Fruit fly (Drosophila melanogaster) whole organism, embryonic: ENCODE data around the gene sti.

ENCODE experiments used
- CG10209 ChIP-seq: fragments of 200-800 bp; sonication (Bioruptor generic); optimal IDR thresholded peaks from 3 replicates; lab custom pipeline; 2017; ENCODE audit warnings: missing biosample characterization, mild to moderate bottlenecking, missing genetic modification characterization, missing genetic modification reagents
- CG11247 ChIP-seq: fragments of 200-800 bp; sonication (Bioruptor generic); IDR thresholded peaks from 2 replicates; pipeline ENCODE4 v1.3.6; 2022; ENCODE audit warnings: missing biosample characterization, missing genetic modification characterization
- CG13287 ChIP-seq: fragments of 200-800 bp; sonication (Bioruptor generic); IDR thresholded peaks from 2 replicates; pipeline ENCODE4 v1.3.6; 2022; ENCODE audit warnings: missing biosample characterization, missing genetic modification characterization; ENCODE audit not compliant: partially characterized antibody
- CG13894 ChIP-seq: fragments of 200-800 bp; sonication (Bioruptor generic); optimal IDR thresholded peaks from 3 replicates; lab custom pipeline; 2018; ENCODE audit warnings: missing biosample characterization, mild to moderate bottlenecking, missing genetic modification characterization, moderate library complexity
- CG15073 ChIP-seq: fragments of 200-800 bp; sonication (Bioruptor generic); optimal IDR thresholded peaks from 2 replicates; lab custom pipeline; 2016; ENCODE audit warnings: missing biosample characterization, missing genetic modification characterization
- CG17361 ChIP-seq: fragments of 200-800 bp; sonication (Bioruptor generic); IDR thresholded peaks from 3 replicates; pipeline ENCODE4 v1.3.6; 2022; ENCODE audit warnings: missing biosample characterization, missing genetic modification characterization
- CG18011 ChIP-seq: fragments of 200-800 bp; sonication (Bioruptor generic); optimal IDR thresholded peaks from 2 replicates; lab custom pipeline; 2017; ENCODE audit warnings: missing biosample characterization, missing genetic modification characterization, mild to moderate bottlenecking, moderate library complexity, missing genotype
- CG18476 ChIP-seq: fragments of 200-800 bp; sonication (Bioruptor generic); optimal IDR thresholded peaks from 2 replicates; lab custom pipeline; 2016; ENCODE audit warnings: missing biosample characterization, mild to moderate bottlenecking, missing genetic modification characterization
- CG18764 ChIP-seq: fragments of 200-800 bp; sonication (Bioruptor generic); optimal IDR thresholded peaks from 3 replicates; lab custom pipeline; 2016; ENCODE audit warnings: missing biosample characterization, missing genetic modification characterization
- CG2116 ChIP-seq: fragments of 200-800 bp; sonication (Bioruptor generic); optimal IDR thresholded peaks from 3 replicates; lab custom pipeline; 2018; ENCODE audit warnings: missing biosample characterization, mild to moderate bottlenecking, missing genetic modification characterization
- CG2120 ChIP-seq: fragments of 200-800 bp; sonication (Bioruptor generic); optimal IDR thresholded peaks from 3 replicates; lab custom pipeline; 2016; ENCODE audit warnings: missing biosample characterization, missing genetic modification characterization
- CG30020 ChIP-seq: fragments of 200-800 bp; optimal IDR thresholded peaks from 2 replicates; lab custom pipeline; 2019; ENCODE audit warnings: missing biosample characterization, mild to moderate bottlenecking, missing genetic modification characterization, moderate library complexity
- CG3847 ChIP-seq: fragments of 200-800 bp; sonication (Bioruptor generic); IDR thresholded peaks from 2 replicates; pipeline ENCODE4 v1.3.6; 2022; ENCODE audit warnings: missing biosample characterization, missing genetic modification characterization
- CHES-1-like ChIP-seq: fragments of 200-800 bp; sonication (Bioruptor generic); optimal IDR thresholded peaks from 2 replicates; lab custom pipeline; 2016; ENCODE audit warnings: missing biosample characterization, missing genetic modification characterization
- Chrac-16 ChIP-seq: fragments of 200-800 bp; sonication (Bioruptor generic); optimal IDR thresholded peaks from 3 replicates; lab custom pipeline; 2016; ENCODE audit warnings: missing biosample characterization, missing genetic modification characterization
- HHEX ChIP-seq: fragments of 200-800 bp; sonication (Bioruptor generic); optimal IDR thresholded peaks from 3 replicates; lab custom pipeline; 2017; ENCODE audit warnings: missing biosample characterization, mild to moderate bottlenecking, missing genetic modification characterization, missing genetic modification reagents
- HmgZ ChIP-seq: fragments of 200-800 bp; sonication (Bioruptor generic); optimal IDR thresholded peaks from 2 replicates; lab custom pipeline; 2018; ENCODE audit warnings: missing biosample characterization, mild to moderate bottlenecking, missing genetic modification characterization
- Hr51 ChIP-seq, 2 experiments: fragments of 200-800 bp; sonication (Bioruptor generic); optimal IDR thresholded peaks; 2 replicates in 1 of 2; 3 replicates in 1 of 2; lab custom pipeline; 2016 to 2018; ENCODE audit warnings: missing biosample characterization in 2 of 2, missing genetic modification characterization in 2 of 2, mild to moderate bottlenecking in 1 of 2, moderate library complexity in 1 of 2
- Med ChIP-seq: fragments of 200-800 bp; sonication (Bioruptor generic); peaks from one replicate; lab custom pipeline; 2016; ENCODE audit warnings: missing biosample characterization, missing genetic modification characterization, mild to moderate bottlenecking, inconsistent platforms, moderate library complexity
- Nf-YC ChIP-seq: fragments of 200-800 bp; optimal IDR thresholded peaks from 3 replicates; lab custom pipeline; 2019; ENCODE audit warnings: missing biosample characterization, mild to moderate bottlenecking, missing genetic modification characterization, moderate library complexity
- Oli ChIP-seq: fragments of 200-800 bp; sonication (Bioruptor generic); optimal IDR thresholded peaks from 2 replicates; lab custom pipeline; 2018; ENCODE audit warnings: missing biosample characterization, mild to moderate bottlenecking, missing genetic modification characterization, moderate library complexity
- Pdp1 ChIP-seq, 2 experiments: fragments of 200-800 bp; sonication (Bioruptor generic); optimal IDR thresholded peaks; 3 replicates each; lab custom pipeline; 2016; ENCODE audit warnings: missing biosample characterization in 2 of 2, missing genetic modification characterization in 2 of 2, mild to moderate bottlenecking in 1 of 2, moderate library complexity in 1 of 2
- Ptx1 ChIP-seq: fragments of 200-800 bp; sonication (Bioruptor generic); IDR thresholded peaks from 2 replicates; pipeline ENCODE4 v1.3.6; 2022; ENCODE audit warnings: missing biosample characterization, missing genetic modification characterization
- Scr ChIP-seq: fragments of 200-800 bp; sonication (Bioruptor generic); IDR thresholded peaks from 2 replicates; pipeline ENCODE4 v1.3.6; 2022; ENCODE audit warnings: missing biosample characterization, missing genetic modification characterization; ENCODE audit not compliant: partially characterized antibody
- Sin3A ChIP-seq: fragments of >200 bp; optimal IDR thresholded peaks from 2 replicates; lab custom pipeline; 2018
- Sox100B ChIP-seq: fragments of 200-800 bp; sonication (Bioruptor generic); optimal IDR thresholded peaks from 3 replicates; lab custom pipeline; 2018; ENCODE audit warnings: missing biosample characterization, mild to moderate bottlenecking, missing genetic modification characterization
- Xbp1 ChIP-seq: fragments of 200-800 bp; sonication (Bioruptor generic); optimal IDR thresholded peaks from 3 replicates; lab custom pipeline; 2016; ENCODE audit warnings: missing biosample characterization, mild to moderate bottlenecking, missing genetic modification characterization
- YL-1 ChIP-seq: fragments of 200-800 bp; sonication (Bioruptor generic); optimal IDR thresholded peaks from 3 replicates; lab custom pipeline; 2017; ENCODE audit warnings: missing biosample characterization, mild to moderate bottlenecking, missing genetic modification characterization
- ap ChIP-seq: fragments of 200-800 bp; sonication (Bioruptor generic); IDR thresholded peaks from 2 replicates; pipeline ENCODE4 v1.3.6; 2022; ENCODE audit warnings: missing biosample characterization, missing genetic modification characterization
- bsh ChIP-seq, 2 experiments: fragments of 200-800 bp; sonication (Bioruptor generic); optimal IDR thresholded peaks; 2 replicates each; lab custom pipeline; 2017 to 2018; ENCODE audit warnings: mild to moderate bottlenecking in 2 of 2, missing biosample characterization in 2 of 2, missing genetic modification characterization in 2 of 2, moderate library complexity in 1 of 2
- chm ChIP-seq: fragments of 200-800 bp; sonication (Bioruptor generic); IDR thresholded peaks from 2 replicates; pipeline ENCODE4 v1.3.6; 2022; ENCODE audit warnings: missing biosample characterization, missing genetic modification characterization
- dimm ChIP-seq: fragments of 200-800 bp; sonication (Bioruptor generic); IDR thresholded peaks from 2 replicates; pipeline ENCODE4 v1.3.6; 2022; ENCODE audit warnings: missing biosample characterization, missing genetic modification characterization
- dysf ChIP-seq: fragments of 200-800 bp; sonication (Bioruptor generic); IDR thresholded peaks from 3 replicates; pipeline ENCODE4 v1.3.6; 2022; ENCODE audit warnings: missing biosample characterization, missing genetic modification characterization
- exex ChIP-seq: fragments of 200-800 bp; sonication (Bioruptor generic); optimal IDR thresholded peaks from 4 replicates; lab custom pipeline; 2018; ENCODE audit warnings: missing biosample characterization, mild to moderate bottlenecking, missing genetic modification characterization, moderate library complexity
- fd96Cb ChIP-seq: fragments of 200-800 bp; sonication (Bioruptor generic); optimal IDR thresholded peaks from 2 replicates; lab custom pipeline; 2018; ENCODE audit warnings: missing biosample characterization, mild to moderate bottlenecking, missing genetic modification characterization, moderate library complexity
- hth ChIP-seq: fragments of >200 bp; optimal IDR thresholded peaks from 2 replicates; lab custom pipeline; 2017; ENCODE audit warnings: inconsistent platforms
- lilli ChIP-seq: fragments of 200-800 bp; sonication (Bioruptor generic); optimal IDR thresholded peaks from 3 replicates; lab custom pipeline; 2016; ENCODE audit warnings: missing biosample characterization, missing genetic modification characterization
- otp ChIP-seq: fragments of 200-800 bp; sonication (Bioruptor generic); IDR thresholded peaks from 3 replicates; pipeline ENCODE4, ENCODE4 v1.3.6; 2022; ENCODE audit warnings: missing biosample characterization, missing genetic modification characterization
- prd ChIP-seq, 3 experiments: fragments of >200 bp in 2 of 3; fragments of 200-800 bp in 1 of 3; sonication (Bioruptor generic) in 1 of 3; optimal IDR thresholded peaks in 2 of 3; IDR thresholded peaks in 1 of 3; 2 replicates in 2 of 3; 3 replicates in 1 of 3; pipeline versions ENCODE4 v1.3.6 to Lab custom; 2017 to 2022; ENCODE audit warnings: missing biosample characterization in 1 of 3, missing genetic modification characterization in 1 of 3
- pzg ChIP-seq: fragments of 200-800 bp; sonication (Bioruptor generic); optimal IDR thresholded peaks from 3 replicates; lab custom pipeline; 2018; ENCODE audit warnings: missing biosample characterization, mild to moderate bottlenecking, missing genetic modification characterization, moderate library complexity
- run ChIP-seq: fragments of 200-800 bp; sonication (Bioruptor generic); optimal IDR thresholded peaks from 3 replicates; lab custom pipeline; 2018; ENCODE audit warnings: missing biosample characterization, mild to moderate bottlenecking, missing genetic modification characterization
- sna ChIP-seq: fragments of 200-800 bp; sonication (Bioruptor generic); IDR thresholded peaks from 2 replicates; pipeline ENCODE4 v1.3.6; 2022; ENCODE audit warnings: missing biosample characterization, missing genetic modification characterization; ENCODE audit not compliant: partially characterized antibody
- sob ChIP-seq: fragments of 200-800 bp; sonication (Bioruptor generic); IDR thresholded peaks from 2 replicates; pipeline ENCODE4 v1.3.6; 2022; ENCODE audit warnings: missing biosample characterization, missing genetic modification characterization
- sqz ChIP-seq: fragments of 200-800 bp; sonication (Bioruptor generic); optimal IDR thresholded peaks from 3 replicates; lab custom pipeline; 2018; ENCODE audit warnings: missing biosample characterization, mild to moderate bottlenecking, missing genetic modification characterization
- stwl ChIP-seq: fragments of 200-800 bp; sonication (Bioruptor generic); optimal IDR thresholded peaks from 3 replicates; lab custom pipeline; 2018; ENCODE audit warnings: missing biosample characterization, mild to moderate bottlenecking, missing genetic modification characterization, moderate library complexity
- sug ChIP-seq: fragments of 200-800 bp; optimal IDR thresholded peaks from 2 replicates; lab custom pipeline; 2019; ENCODE audit warnings: missing biosample characterization, mild to moderate bottlenecking, missing genetic modification characterization, moderate library complexity
- trem ChIP-seq: fragments of 200-800 bp; optimal IDR thresholded peaks from 3 replicates; lab custom pipeline; 2019; ENCODE audit warnings: missing biosample characterization, mild to moderate bottlenecking, missing genetic modification characterization, moderate library complexity
- tx ChIP-seq: fragments of 200-800 bp; sonication (Bioruptor generic); optimal IDR thresholded peaks from 2 replicates; lab custom pipeline; 2016; ENCODE audit warnings: missing biosample characterization, missing genetic modification characterization
- wek ChIP-seq: fragments of 200-800 bp; sonication (Bioruptor generic); optimal IDR thresholded peaks from 3 replicates; lab custom pipeline; 2018; ENCODE audit warnings: missing biosample characterization, mild to moderate bottlenecking, missing genetic modification characterization, moderate library complexity

sti gene

dm6 chr3L:12501249-12501648 is 13.4 kb downstream of the sti start, which contains the start of the genes CG10638 and CG10681 (continued):
- TF ChIP-seq wek (GFP tag; lab: Kevin White, UChicago) (no peak), dimm (GFP tag; lab: Robert Waterston, UW) (no peak), CG3847 (GFP tag; lab: Robert Waterston, UW) (peak; percentile 67), sqz (peak; percentile 97), exex (tag; lab: Kevin White, UChicago) (peak; percentile 31), Sox100B (peak; percentile 53), bsh (GFP tag; optimal IDR thresholded peaks at IDR 0.05; lab: Kevin White, UChicago) (peak in 1 of 2 experiments; percentile 46), Hr51 (GFP tag; optimal IDR thresholded peaks at IDR 0.05; lab: Kevin White, UChicago) (peak in 1 of 2 experiments; percentile 36), dysf (GFP tag; lab: Robert Waterston, UW) (no peak), CG10209 (peak; percentile 31), Ptx1 (GFP tag; lab: Robert Waterston, UW) (0 out of 2 replicates have a peak, but pooled peaks have one; percentile 16), CG18764 (GFP tag; lab: Kevin White, UChicago) (peak; percentile 22), CG30020 (tag; lab: Kevin White, UChicago) (peak; percentile 33), stwl (tag; lab: Kevin White, UChicago) (peak; percentile 86), CG18011 (peak; percentile 30), CG17361 (GFP tag; lab: Robert Waterston, UW) (0 out of 3 replicates have a peak, but pooled peaks have one; percentile 43), trem (tag; lab: Kevin White, UChicago) (peak; percentile 98), prd (optimal IDR thresholded peaks at IDR 0.05; lab: Kevin White, UChicago) (no peak), prd (GFP tag; IDR thresholded peaks at IDR 0.05; lab: Robert Waterston, UW) (no peak), hth (lab: Kevin White, UChicago) (no peak), HmgZ (peak; percentile 62), CG15073 (no peak), Pdp1 (GFP tag; optimal IDR thresholded peaks at IDR 0.05; lab: Kevin White, UChicago) (peak; percentile 22 to 51), otp (no peak), CG13287 (GFP tag; lab: Robert Waterston, UW) (peak; percentile 65), ap (GFP tag; lab: Robert Waterston, UW) (no peak), run (tag; lab: Kevin White, UChicago) (no peak), Oli (tag; lab: Kevin White, UChicago) (no peak), tx (GFP tag; lab: Kevin White, UChicago) (peak; percentile 17), Med (GFP tag; lab: Kevin White, UChicago) (peak; percentile 79), Sin3A (no peak), sna (peak; percentile 42; the same call in 1 of the 2 replicates), HHEX (GFP tag; lab: Kevin White, UChicago) (no peak), Xbp1 (GFP tag; lab: Kevin White, UChicago) (peak; percentile 55), Nf-YC (tag; lab: Kevin White, UChicago) (peak; percentile 49), CHES-1-like (GFP tag; lab: Kevin White, UChicago) (peak; percentile 3), chm (GFP tag; lab: Robert Waterston, UW) (no peak), CG2116 (peak; percentile 95), CG13894 (tag; lab: Kevin White, UChicago) (peak; percentile 18), YL-1 (GFP tag; lab: Kevin White, UChicago) (peak; percentile 81), fd96Cb (tag; lab: Kevin White, UChicago) (no peak), Scr (GFP tag; lab: Robert Waterston, UW) (0 out of 2 replicates have a peak, but pooled peaks have one; percentile 11), sob (GFP tag; lab: Robert Waterston, UW) (peak; percentile 37; the same call in 1 of the 2 replicates), pzg (GFP tag; lab: Kevin White, UChicago) (peak; percentile 60), CG2120 (GFP tag; lab: Kevin White, UChicago) (peak; percentile 66), Chrac-16 (GFP tag; lab: Kevin White, UChicago) (peak; percentile 48), lilli (GFP tag; lab: Kevin White, UChicago) (peak; percentile 61), CG11247 (GFP tag; lab: Robert Waterston, UW) (no peak), CG18476 (GFP tag; lab: Kevin White, UChicago) (peak; percentile 53), sug (tag; lab: Kevin White, UChicago) (peak; percentile 40)
